Fruit fly (Drosophila melanogaster): ENCODE results near the gene CG10514.

CG10514 gene

dm6 chr3R:25249145-25250141 lies 30.2 kb downstream of the CG10514 start, which contains the start of gene Nup358 (continued):
- no peak for TF ChIP-seq CG10654 (GFP tag; optimal IDR thresholded peaks at IDR 0.05)
- TF ChIP-seq chm (GFP tag; IDR thresholded peaks at IDR 0.05), result no peak
- no peak for TF ChIP-seq salm (tag; optimal IDR thresholded peaks at IDR 0.05)
- TF ChIP-seq CG15479 (GFP tag; optimal IDR thresholded peaks at IDR 0.05), result peak; percentile 70
- TF ChIP-seq B-H2 (GFP tag; optimal IDR thresholded peaks at IDR 0.05), result peak; percentile 55
- TF ChIP-seq inv (GFP tag; IDR thresholded peaks at IDR 0.05; ENCODE audit: partially characterized antibody), result peak; percentile 98
- TF ChIP-seq HmgZ (tag; optimal IDR thresholded peaks at IDR 0.05), result peak; percentile 36
- no peak for TF ChIP-seq CG17568 (GFP tag; optimal IDR thresholded peaks at IDR 0.05)
- no peak for TF ChIP-seq Tbp (GFP tag; optimal IDR thresholded peaks at IDR 0.05)
- TF ChIP-seq H15 (GFP tag; IDR thresholded peaks at IDR 0.05), result no peak
- no peak for TF ChIP-seq CG14965 (GFP tag; optimal IDR thresholded peaks at IDR 0.05; ENCODE audit: borderline replicate concordance)
- no peak for TF ChIP-seq Poxn (GFP tag; IDR thresholded peaks at IDR 0.05)
- no peak for TF ChIP-seq jumu (GFP tag; optimal IDR thresholded peaks at IDR 0.05)
- TF ChIP-seq CG42726 (GFP tag; IDR thresholded peaks at IDR 0.05; ENCODE audit: partially characterized antibody), result peak; percentile 99
- peak; percentile 98 for TF ChIP-seq tna (GFP tag; IDR thresholded peaks at IDR 0.05; ENCODE audit: partially characterized antibody)
- TF ChIP-seq tap (tag; optimal IDR thresholded peaks at IDR 0.05), result no peak
- no peak for TF ChIP-seq HLHmδ (GFP tag; optimal IDR thresholded peaks at IDR 0.05)
- no peak for TF ChIP-seq Fer3 (tag; optimal IDR thresholded peaks at IDR 0.05)
- no peak for TF ChIP-seq Side (GFP tag; optimal IDR thresholded peaks at IDR 0.05)
- TF ChIP-seq D (optimal IDR thresholded peaks at IDR 0.05), result no peak
- no peak for TF ChIP-seq D (GFP tag; optimal IDR thresholded peaks at IDR 0.05)
- no peak for TF ChIP-seq slbo (GFP tag; IDR thresholded peaks at IDR 0.05)
- TF ChIP-seq CG1602 (GFP tag; optimal IDR thresholded peaks at IDR 0.05), result no peak
- peak; percentile 14 for TF ChIP-seq Abd-B (GFP tag; optimal IDR thresholded peaks at IDR 0.05)
- no peak for TF ChIP-seq CG5180 (GFP tag; optimal IDR thresholded peaks at IDR 0.05)
- peak; percentile 97 for TF ChIP-seq CG13287 (GFP tag; IDR thresholded peaks at IDR 0.05; ENCODE audit: partially characterized antibody)
- TF ChIP-seq CG10543 (GFP tag; optimal IDR thresholded peaks at IDR 0.05), result peak; percentile 14
- no peak for TF ChIP-seq ken (GFP tag; IDR thresholded peaks at IDR 0.05)
- peak; percentile 96 for TF ChIP-seq CG2129 (GFP tag; IDR thresholded peaks at IDR 0.05; ENCODE audit: partially characterized antibody)
- TF ChIP-seq CG7963 (GFP tag; IDR thresholded peaks at IDR 0.05; ENCODE audit: partially characterized antibody), result peak; percentile 97
- no peak for TF ChIP-seq CG1792 (GFP tag; optimal IDR thresholded peaks at IDR 0.05)
- no peak for TF ChIP-seq lab (GFP tag; optimal IDR thresholded peaks at IDR 0.05)
- no peak for TF ChIP-seq CG12942 (GFP tag; optimal IDR thresholded peaks at IDR 0.05)
- no peak for TF ChIP-seq Sox100B (GFP tag; optimal IDR thresholded peaks at IDR 0.05)
- TF ChIP-seq MESR4 (GFP tag; optimal IDR thresholded peaks at IDR 0.05), result peak; percentile 24
- TF ChIP-seq Dll (GFP tag; IDR thresholded peaks at IDR 0.05; ENCODE audit: partially characterized antibody), result peak; percentile 96
- peak; percentile 25 for TF ChIP-seq gfzf (GFP tag; optimal IDR thresholded peaks at IDR 0.05)
- no peak for TF ChIP-seq tx (GFP tag; optimal IDR thresholded peaks at IDR 0.05)
- no peak for TF ChIP-seq psq (GFP tag; optimal IDR thresholded peaks at IDR 0.05)
- TF ChIP-seq bsh (GFP tag; optimal IDR thresholded peaks at IDR 0.05), result no peak
- TF ChIP-seq fru (optimal IDR thresholded peaks at IDR 0.05), result no peak
- TF ChIP-seq CG2116 (GFP tag; optimal IDR thresholded peaks at IDR 0.05), result peak; percentile 76
- TF ChIP-seq Atf-2 (GFP tag; optimal IDR thresholded peaks at IDR 0.05), result no peak
- peak; percentile 72 for TF ChIP-seq pzg (GFP tag; optimal IDR thresholded peaks at IDR 0.05)
- no peak for TF ChIP-seq Gsc (GFP tag; IDR thresholded peaks at IDR 0.05)
- peak; percentile 95 for TF ChIP-seq rib (GFP tag; IDR thresholded peaks at IDR 0.05)
- TF ChIP-seq Ravus (GFP tag; IDR thresholded peaks at IDR 0.05), result no peak
- no peak for TF ChIP-seq ATbp (GFP tag; optimal IDR thresholded peaks at IDR 0.05)
